Fruit fly (Drosophila melanogaster): ENCODE measurements around the gene TTLL1B.

DNA sequence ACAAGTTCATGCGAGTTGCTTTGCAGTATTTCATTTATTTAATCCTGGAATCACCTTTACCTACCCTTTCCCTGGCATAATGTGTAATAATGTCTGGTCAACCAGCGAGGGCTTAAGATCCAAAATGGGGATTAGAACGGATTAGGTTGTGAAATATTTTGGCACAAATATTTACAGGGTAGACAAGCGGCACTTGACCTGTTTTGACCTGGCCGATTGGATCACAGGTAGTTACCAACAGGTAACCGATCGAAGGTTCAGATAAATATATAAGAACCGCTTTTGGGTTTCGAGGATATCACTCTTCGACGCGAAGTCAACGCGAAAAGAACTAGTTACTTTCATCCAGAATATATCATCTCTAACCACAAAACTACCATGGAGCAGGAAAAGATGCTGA, 49.2 kb downstream of the TTLL1B start, which contains the start of gene CG13713:
- TF ChIP-seq CG8478 (optimal IDR thresholded peaks at IDR 0.05) = no peak
- no peak for TF ChIP-seq CTCF (optimal IDR thresholded peaks at IDR 0.05)
